Worm (Caenorhabditis elegans): ENCODE measurements around the gene acdh-13.

acdh-13 gene

DNA sequence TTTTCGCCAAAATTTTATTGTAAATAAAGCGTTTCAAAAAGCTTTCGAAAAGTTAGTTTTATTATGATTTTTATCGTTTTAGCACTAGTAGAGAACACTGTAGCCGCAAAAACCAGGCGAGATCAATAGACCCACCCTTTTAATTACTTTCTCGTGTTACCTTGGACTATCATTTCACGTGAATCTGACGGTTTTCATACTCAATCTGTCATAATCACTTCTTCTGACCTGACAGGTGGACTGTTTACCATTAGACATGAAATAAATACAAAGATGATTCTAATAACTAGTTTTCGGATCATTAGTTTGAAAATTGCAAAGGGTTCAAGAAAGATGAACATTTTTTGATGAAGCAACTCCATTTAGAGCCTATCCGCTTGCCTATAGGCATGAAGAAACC, 35.6 kb downstream of the acdh-13 start:
- peak; percentile 43 for TF ChIP-seq unc-62 (GFP tag; optimal IDR thresholded peaks at IDR 0.05)
- no peak for TF ChIP-seq snpc-4 (GFP tag; optimal IDR thresholded peaks at IDR 0.05)
- no peak for TF ChIP-seq snpc-4 (tag; optimal IDR thresholded peaks at IDR 0.05)

- no peak for TF ChIP-seq snpc-1.3 (tag; optimal IDR thresholded peaks at IDR 0.05; ENCODE audit: insufficient read depth)
- no peak for TF ChIP-seq attf-3 (GFP tag; conservative IDR thresholded peaks at IDR 0.05)
- no peak for TF ChIP-seq unc-62 (GFP tag; optimal IDR thresholded peaks at IDR 0.05)
- no peak for TF ChIP-seq K12H6.12 (tag; optimal IDR thresholded peaks at IDR 0.05)
- TF ChIP-seq egl-18 (GFP tag; IDR thresholded peaks at IDR 0.05): no peak
- TF ChIP-seq T07F8.4 (tag; optimal IDR thresholded peaks at IDR 0.05): no peak
- no peak for TF ChIP-seq ztf-22 (GFP tag; optimal IDR thresholded peaks at IDR 0.05)
- TF ChIP-seq nhr-120 (GFP tag; IDR thresholded peaks at IDR 0.05): no peak
- no peak for TF ChIP-seq bed-1 (GFP tag; IDR thresholded peaks at IDR 0.05)
- TF ChIP-seq F23B12.7 (tag; optimal IDR thresholded peaks at IDR 0.05; ENCODE audit: insufficient read depth): no peak
- no peak for TF ChIP-seq lin-54 (GFP tag; optimal IDR thresholded peaks at IDR 0.05)
- no peak for TF ChIP-seq zfh-2 (GFP tag; conservative IDR thresholded peaks at IDR 0.05)
- TF ChIP-seq ceh-27 (GFP tag; optimal IDR thresholded peaks at IDR 0.05): no peak
- no peak for TF ChIP-seq B0336.3 (GFP tag; IDR thresholded peaks at IDR 0.05)
- TF ChIP-seq mes-4 (tag; optimal IDR thresholded peaks at IDR 0.05): no peak
- no peak for TF ChIP-seq hsf-1 (GFP tag; IDR thresholded peaks at IDR 0.05)
- TF ChIP-seq ztf-18 (tag; optimal IDR thresholded peaks at IDR 0.05): no peak
Observed at ce11 chrIV:8462376-8462775, 36.2 kb downstream of the acdh-13 start.

ce11 chrIV:8461177-8461576, 37.4 kb downstream of the acdh-13 start:
- no peak for TF ChIP-seq lin-40 (tag; optimal IDR thresholded peaks at IDR 0.05)
- TF ChIP-seq pha-4 (tag; optimal IDR thresholded peaks at IDR 0.05): no peak
- no peak for TF ChIP-seq B0261.1 (tag; optimal IDR thresholded peaks at IDR 0.05)

- TF ChIP-seq mel-28 (tag; optimal IDR thresholded peaks at IDR 0.05; ENCODE audit: borderline replicate concordance) (no peak), F23B12.7 (tag; optimal IDR thresholded peaks at IDR 0.05; ENCODE audit: insufficient read depth) (no peak), Y79H2A.3 (GFP tag; conservative IDR thresholded peaks at IDR 0.05) (no peak), zfh-2 (GFP tag; conservative IDR thresholded peaks at IDR 0.05) (no peak), tbp1 (GFP tag; optimal IDR thresholded peaks at IDR 0.05) (no peak), rec-8 (tag; optimal IDR thresholded peaks at IDR 0.05) (no peak), snpc-1.3 (tag; optimal IDR thresholded peaks at IDR 0.05; ENCODE audit: insufficient read depth) (no peak), ets-4 (GFP tag; optimal IDR thresholded peaks at IDR 0.05) (no peak), F52B5.7 (tag; optimal IDR thresholded peaks at IDR 0.05) (no peak), lsl-1 (GFP tag; optimal IDR thresholded peaks at IDR 0.05) (no peak), ccch-3 (GFP tag; optimal IDR thresholded peaks at IDR 0.05) (no peak), B0336.3 (GFP tag; IDR thresholded peaks at IDR 0.05) (no peak), ztf-6 (GFP tag; IDR thresholded peaks at IDR 0.05) (no peak), pbrm-1 (GFP tag; IDR thresholded peaks at IDR 0.05) (no peak), hlh-26 (GFP tag; conservative IDR thresholded peaks at IDR 0.05) (no peak), lin-26 (GFP tag; IDR thresholded peaks at IDR 0.05) (no peak), C06A6.2 (GFP tag; conservative IDR thresholded peaks at IDR 0.05) (no peak), F22D6.2 (tag; optimal IDR thresholded peaks at IDR 0.05) (no peak), rpc-1 (optimal IDR thresholded peaks at IDR 0.05) (no peak), rpc-1 (tag; optimal IDR thresholded peaks at IDR 0.05) (no peak)
Observed at ce11 chrIV:8460208-8460607, 38.4 kb downstream of the acdh-13 start, which contains the start of gene ant-1.4. Gene ant-1.4, minus strand, starts transcription at chrIV:8460308.

Measured in whole organism, young adult.